Fruit fly (Drosophila melanogaster) whole organism: ENCODE results near the gene Sfp77F.

Source experiments
- CG8478 ChIP-seq: fragments of >200 bp; optimal IDR thresholded peaks from 2 replicates; lab custom pipeline; 2018; ENCODE audit warnings: inconsistent platforms
- Dll ChIP-seq: fragments of >200 bp; optimal IDR thresholded peaks from 2 replicates; lab custom pipeline; 2017
- EcR ChIP-seq, 2 experiments: fragments of >200 bp; optimal IDR thresholded peaks; 2 replicates each; lab custom pipeline; 2017; ENCODE audit warnings: missing biosample characterization in 2 of 2, missing genetic modification characterization in 2 of 2, missing genetic modification reagents in 2 of 2
- pan ChIP-seq: fragments of >200 bp; optimal IDR thresholded peaks from 2 replicates; lab custom pipeline; 2017
- psq ChIP-seq: fragments of >200 bp; optimal IDR thresholded peaks from 2 replicates; lab custom pipeline; 2017

- TF ChIP-seq psq (no peak), EcR (GFP tag; optimal IDR thresholded peaks at IDR 0.05; lab: Kevin White, UChicago) (no peak), CG8478 (lab: Kevin White, UChicago) (no peak), Dll (lab: Kevin White, UChicago) (no peak), pan (lab: Kevin White, UChicago) (no peak)
These were observed 21.7 kb upstream of the Sfp77F start for dm6 chr3L:20918945-20919344.
